Fruit fly (Drosophila melanogaster) whole organism: ENCODE results near the gene Cad96Cb.

Source experiments
- CG8478 ChIP-seq: fragments of >200 bp; optimal IDR thresholded peaks from 2 replicates; lab custom pipeline; 2018; ENCODE audit warnings: inconsistent platforms
- pan ChIP-seq: fragments of >200 bp; optimal IDR thresholded peaks from 2 replicates; lab custom pipeline; 2017
- psq ChIP-seq: fragments of >200 bp; optimal IDR thresholded peaks from 2 replicates; lab custom pipeline; 2017

- TF ChIP-seq CG8478 (lab: Kevin White, UChicago) (no peak), psq (lab: Kevin White, UChicago) (no peak), pan (no peak)
Observed at dm6 chr3R:25176517-25176916, 55.6 kb downstream of the Cad96Cb start.
